Worm (Caenorhabditis elegans) whole organism, L4/young adult: ENCODE data around the gene C27D8.3.

Experiments used
- W03F9.2 ChIP-seq: fragments of 150-350 bp; optimal IDR thresholded peaks from 2 replicates; lab custom pipeline; 2014; ENCODE audit warnings: missing biosample characterization, missing genetic modification characterization
- dao-5 ChIP-seq: sonication (generic microtip); optimal IDR thresholded peaks from 2 replicates; lab custom pipeline; 2016; ENCODE audit warnings: missing genotype, missing genetic modification characterization, moderate library complexity, missing compliant biosample characterization
- him-1 ChIP-seq: sonication (generic microtip); optimal IDR thresholded peaks from 2 replicates; lab custom pipeline; 2016; ENCODE audit warnings: missing genotype, missing genetic modification reagents, missing genetic modification characterization, missing compliant biosample characterization

DNA sequence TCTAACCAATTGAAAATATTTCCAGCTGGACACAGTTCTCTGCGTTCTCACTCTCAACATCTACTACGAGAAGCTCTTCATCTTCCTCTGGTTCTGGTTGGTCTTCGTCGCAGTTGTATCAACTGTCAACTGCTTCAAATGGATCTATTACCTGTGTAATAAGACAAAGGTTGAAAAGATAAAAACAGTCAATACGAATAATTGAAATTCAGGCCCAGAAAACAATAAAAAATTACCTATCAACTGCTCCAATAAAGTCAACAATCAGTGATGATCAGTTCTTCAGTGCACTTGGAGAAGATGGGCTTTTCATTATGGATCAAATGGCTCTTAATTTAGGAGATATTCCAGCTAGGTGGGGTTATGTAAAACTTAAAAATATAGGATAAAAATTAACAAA, 37.2 kb upstream of the C27D8.3 start:
- no peak for TF ChIP-seq dao-5 (tag; lab: Kevin White, UChicago)
- TF ChIP-seq him-1 (tag; lab: Kevin White, UChicago): no peak
- no peak for TF ChIP-seq W03F9.2 (tag; lab: Kevin White, UChicago)
